Worm (Caenorhabditis elegans) whole organism, late embryonic: ENCODE measurements around the gene pde-12.

Experiments used
- F13H6.1 ChIP-seq: sonication (generic microtip); optimal IDR thresholded peaks from 2 replicates; lab custom pipeline; 2016; ENCODE audit warnings: missing genetic modification characterization, missing compliant biosample characterization
- ama-1 ChIP-seq: fragments of 150-350 bp; optimal IDR thresholded peaks from 2 replicates; lab custom pipeline; 2014
- ceh-24 ChIP-seq: sonication (generic microtip); optimal IDR thresholded peaks from 2 replicates; lab custom pipeline; 2016; ENCODE audit warnings: mild to moderate bottlenecking, missing genetic modification characterization, missing compliant biosample characterization
- che-1 ChIP-seq: sonication (generic microtip); optimal IDR thresholded peaks from 2 replicates; lab custom pipeline; 2016; ENCODE audit warnings: mild to moderate bottlenecking, missing genetic modification characterization, missing compliant biosample characterization
- dve-1 ChIP-seq: sonication (generic microtip); optimal IDR thresholded peaks from 2 replicates; lab custom pipeline; 2017; ENCODE audit warnings: antibody characterized with exemption, mild to moderate bottlenecking, missing genetic modification characterization, missing compliant biosample characterization
- madf-2 ChIP-seq: sonication (generic microtip); optimal IDR thresholded peaks from 2 replicates; lab custom pipeline; 2017; ENCODE audit warnings: missing genetic modification characterization, missing compliant biosample characterization
- nhr-11 ChIP-seq: fragments of 150-350 bp; optimal IDR thresholded peaks from 2 replicates; lab custom pipeline; 2014; ENCODE audit warnings: missing biosample characterization, missing genetic modification characterization
- odd-2 ChIP-seq: sonication (generic microtip); optimal IDR thresholded peaks from 2 replicates; lab custom pipeline; 2017; ENCODE audit warnings: antibody characterized with exemption, mild to moderate bottlenecking, missing genetic modification characterization, missing compliant biosample characterization
- pha-2 ChIP-seq: sonication (generic microtip); optimal IDR thresholded peaks from 2 replicates; lab custom pipeline; 2017; ENCODE audit warnings: mild to moderate bottlenecking, missing genetic modification characterization, missing compliant biosample characterization
- pha-4 ChIP-seq: fragments of 150-350 bp; optimal IDR thresholded peaks from 2 replicates; lab custom pipeline; 2018; ENCODE audit warnings: missing biosample characterization, missing genetic modification reagents, missing genetic modification characterization
- pqm-1 ChIP-seq: sonication (generic microtip); optimal IDR thresholded peaks from 2 replicates; lab custom pipeline; 2016; ENCODE audit warnings: missing genetic modification characterization, missing compliant biosample characterization

DNA sequence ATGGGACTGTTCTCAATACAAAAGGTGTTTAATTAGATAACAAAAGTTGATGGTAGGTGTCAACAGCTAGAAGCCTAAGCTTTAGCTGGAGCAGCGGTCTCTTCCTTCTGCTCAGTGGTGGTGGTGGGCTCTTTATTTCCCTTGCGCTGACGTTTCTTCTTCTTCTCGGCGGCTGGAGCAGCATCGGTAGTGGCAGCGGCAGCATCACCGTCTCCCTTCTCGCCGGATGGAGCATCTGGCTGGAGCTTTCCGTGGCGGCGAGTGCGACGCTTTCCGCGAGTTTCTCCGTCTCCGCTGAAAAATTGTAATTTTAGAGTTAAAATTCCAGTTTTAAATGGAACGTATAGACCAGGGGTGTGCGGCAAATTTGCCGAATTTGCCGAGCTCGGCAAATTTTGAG lies 22.3 kb upstream of the pde-12 start:
- TF ChIP-seq odd-2 (tag; lab: Kevin White, UChicago) (no peak), ceh-24 (no peak), pha-4 (tag; lab: Kevin White, UChicago) (no peak), pqm-1 (no peak), madf-2 (tag; lab: Kevin White, UChicago) (no peak), nhr-11 (no peak), pha-2 (no peak), dve-1 (tag; lab: Kevin White, UChicago) (no peak), ama-1 (lab: Kevin White, UChicago) (no peak), F13H6.1 (tag; lab: Kevin White, UChicago) (no peak), che-1 (no peak)
